Fruit fly (Drosophila melanogaster): ENCODE data around the gene CG43317.

CG43317 gene

dm6 chr3R:15803502-15804461 is 30.4 kb downstream of the CG43317 start, which contains the start of gene alpha-Man-IIb (continued):
- TF ChIP-seq CG18262 (tag; optimal IDR thresholded peaks at IDR 0.05): no peak
- no peak for TF ChIP-seq tgo (GFP tag; IDR thresholded peaks at IDR 0.05)
- TF ChIP-seq sob (GFP tag; IDR thresholded peaks at IDR 0.05): peak; percentile 47
- no peak for TF ChIP-seq ewg (GFP tag; optimal IDR thresholded peaks at IDR 0.05)
- TF ChIP-seq Dref (GFP tag; IDR thresholded peaks at IDR 0.05): peak; percentile 62
- TF ChIP-seq Atf3 (GFP tag; optimal IDR thresholded peaks at IDR 0.05): no peak
- TF ChIP-seq da (GFP tag; optimal IDR thresholded peaks at IDR 0.05): no peak
- no peak for TF ChIP-seq gro (GFP tag; optimal IDR thresholded peaks at IDR 0.05)
- peak; percentile 25 for TF ChIP-seq CG17385 (GFP tag; optimal IDR thresholded peaks at IDR 0.05)
- TF ChIP-seq ash1 (GFP tag; optimal IDR thresholded peaks at IDR 0.05): no peak
- no peak for TF ChIP-seq CG2202 (tag; optimal IDR thresholded peaks at IDR 0.05)
- TF ChIP-seq Scr (GFP tag; IDR thresholded peaks at IDR 0.05; ENCODE audit: partially characterized antibody): peak; percentile 89
- TF ChIP-seq CG11398 (GFP tag; optimal IDR thresholded peaks at IDR 0.05): no peak
- no peak for TF ChIP-seq ind (GFP tag; optimal IDR thresholded peaks at IDR 0.05)
- TF ChIP-seq CG13894 (tag; optimal IDR thresholded peaks at IDR 0.05): peak; percentile 6
- TF ChIP-seq Max (GFP tag; optimal IDR thresholded peaks at IDR 0.05): peak; percentile 40
- peak; percentile 56 for TF ChIP-seq CG10267 (tag; optimal IDR thresholded peaks at IDR 0.05)
- TF ChIP-seq B-H1 (GFP tag; IDR thresholded peaks at IDR 0.05): no peak
- TF ChIP-seq Mrtf (GFP tag; IDR thresholded peaks at IDR 0.05): peak; percentile 39; the same call in 1 of the 3 replicates
- peak; percentile 91 for TF ChIP-seq CG13287 (GFP tag; IDR thresholded peaks at IDR 0.05; ENCODE audit: partially characterized antibody)
- TF ChIP-seq oc (tag; optimal IDR thresholded peaks at IDR 0.05): peak; percentile 28
- TF ChIP-seq schlank (tag; optimal IDR thresholded peaks at IDR 0.05): no peak
- peak; percentile 52 for TF ChIP-seq Hmr (GFP tag; optimal IDR thresholded peaks at IDR 0.05)
- no peak for TF ChIP-seq CG17328 (GFP tag; IDR thresholded peaks at IDR 0.05)
- TF ChIP-seq slp2 (GFP tag; optimal IDR thresholded peaks at IDR 0.05): no peak
- peak; percentile 31; the same call in 1 of the 2 replicates for TF ChIP-seq Ptx1 (GFP tag; IDR thresholded peaks at IDR 0.05)
- no peak for TF ChIP-seq ham (GFP tag; IDR thresholded peaks at IDR 0.05)
- 0 out of 2 replicates have a peak, but pooled peaks have one; percentile 24 for TF ChIP-seq Atf6 (GFP tag; IDR thresholded peaks at IDR 0.05)
- TF ChIP-seq tup (GFP tag; optimal IDR thresholded peaks at IDR 0.05): peak; percentile 15
- TF ChIP-seq Neu2 (GFP tag; optimal IDR thresholded peaks at IDR 0.05; ENCODE audit: borderline replicate concordance): no peak
- peak; percentile 54 for TF ChIP-seq CG6854 (GFP tag; optimal IDR thresholded peaks at IDR 0.05)
- no peak for TF ChIP-seq Sry-β (GFP tag; optimal IDR thresholded peaks at IDR 0.05)
- no peak for TF ChIP-seq MTF-1 (GFP tag; optimal IDR thresholded peaks at IDR 0.05; ENCODE audit: borderline replicate concordance)
- peak; percentile 94 for TF ChIP-seq CG3995 (GFP tag; optimal IDR thresholded peaks at IDR 0.05)
- no peak for TF ChIP-seq en (GFP tag; optimal IDR thresholded peaks at IDR 0.05)
- TF ChIP-seq CG10543 (GFP tag; optimal IDR thresholded peaks at IDR 0.05): no peak
- no peak for TF ChIP-seq CG10565 (GFP tag; optimal IDR thresholded peaks at IDR 0.05)
- no peak for TF ChIP-seq crol (GFP tag; IDR thresholded peaks at IDR 0.05)
- peak; percentile 15 for TF ChIP-seq tin (GFP tag; optimal IDR thresholded peaks at IDR 0.05)
- peak; percentile 23 for TF ChIP-seq twi (tag; optimal IDR thresholded peaks at IDR 0.05)
- TF ChIP-seq CG4360 (GFP tag; IDR thresholded peaks at IDR 0.05): no peak
- peak; percentile 59 for TF ChIP-seq CG2116 (GFP tag; optimal IDR thresholded peaks at IDR 0.05)
- peak; percentile 95 for TF ChIP-seq Jarid2 (GFP tag; optimal IDR thresholded peaks at IDR 0.05)
- no peak for TF ChIP-seq CG11085 (GFP tag; IDR thresholded peaks at IDR 0.05)
- TF ChIP-seq Kr (GFP tag; optimal IDR thresholded peaks at IDR 0.05): no peak
- TF ChIP-seq CG13624 (GFP tag; optimal IDR thresholded peaks at IDR 0.05): peak; percentile 0
- TF ChIP-seq luna (GFP tag; optimal IDR thresholded peaks at IDR 0.05): no peak
- no peak for TF ChIP-seq Dad (GFP tag; optimal IDR thresholded peaks at IDR 0.05)
- TF ChIP-seq CG13424 (tag; optimal IDR thresholded peaks at IDR 0.05): no peak

All from whole organism, embryonic.